Fruit fly (Drosophila melanogaster): ENCODE results near the gene Proc.

The Proc gene

dm6 chr2L:7838024-7838423 is 33.2 kb downstream of the Proc start:
- TF ChIP-seq usp (GFP tag; optimal IDR thresholded peaks at IDR 0.05) (no peak), EcR (GFP tag; optimal IDR thresholded peaks at IDR 0.05) (no peak), psq (optimal IDR thresholded peaks at IDR 0.05) (no peak), CG8478 (optimal IDR thresholded peaks at IDR 0.05) (no peak), pan (optimal IDR thresholded peaks at IDR 0.05) (no peak)

- TF ChIP-seq CG8478 (optimal IDR thresholded peaks at IDR 0.05), result no peak
- no peak for TF ChIP-seq Dll (optimal IDR thresholded peaks at IDR 0.05)
- TF ChIP-seq usp (GFP tag; optimal IDR thresholded peaks at IDR 0.05), result no peak
- no peak for TF ChIP-seq pan (optimal IDR thresholded peaks at IDR 0.05)
- TF ChIP-seq EcR (GFP tag; optimal IDR thresholded peaks at IDR 0.05), result no peak
- no peak for TF ChIP-seq psq (optimal IDR thresholded peaks at IDR 0.05)
Observed at dm6 chr2L:7833650-7834049, 37.6 kb downstream of the Proc start.

DNA sequence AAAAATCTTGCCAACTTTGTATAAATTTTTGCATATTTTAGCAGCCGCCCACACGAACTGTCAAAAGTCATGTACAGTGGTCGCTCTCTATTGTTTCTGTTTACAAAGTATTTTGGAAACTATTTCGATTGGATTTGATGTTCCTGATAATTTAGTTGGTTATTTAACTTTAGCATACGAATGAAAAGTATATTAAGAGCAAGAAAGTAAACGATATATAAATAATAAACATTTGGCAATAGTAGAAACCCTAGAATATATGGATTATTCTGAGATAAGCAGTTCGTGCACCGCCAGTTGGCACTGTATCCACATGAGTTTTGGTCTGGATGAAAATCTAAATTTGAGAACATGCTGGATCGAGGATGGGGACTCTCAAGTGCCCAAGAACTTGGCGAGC is 38.0 kb downstream of the Proc start:
- no peak for TF ChIP-seq pan (optimal IDR thresholded peaks at IDR 0.05)
- no peak for TF ChIP-seq psq (optimal IDR thresholded peaks at IDR 0.05)
- no peak for TF ChIP-seq Dll (optimal IDR thresholded peaks at IDR 0.05)
- no peak for TF ChIP-seq CG8478 (optimal IDR thresholded peaks at IDR 0.05)
- TF ChIP-seq usp (GFP tag; optimal IDR thresholded peaks at IDR 0.05), result no peak
- no peak for TF ChIP-seq EcR (GFP tag; optimal IDR thresholded peaks at IDR 0.05)

dm6 chr2L:7828901-7829300 is 42.3 kb downstream of the Proc start:
- TF ChIP-seq EcR (GFP tag; optimal IDR thresholded peaks at IDR 0.05) (no peak), Dll (optimal IDR thresholded peaks at IDR 0.05) (no peak), pan (optimal IDR thresholded peaks at IDR 0.05) (no peak), CG8478 (optimal IDR thresholded peaks at IDR 0.05) (no peak), psq (optimal IDR thresholded peaks at IDR 0.05) (no peak), usp (GFP tag; optimal IDR thresholded peaks at IDR 0.05) (no peak)

dm6 chr2L:7828231-7828630 is 43.0 kb downstream of the Proc start:
- TF ChIP-seq psq (optimal IDR thresholded peaks at IDR 0.05) (no peak), CG8478 (optimal IDR thresholded peaks at IDR 0.05) (peak; percentile 95)

- TF ChIP-seq EcR (GFP tag; optimal IDR thresholded peaks at IDR 0.05) (no peak), usp (GFP tag; optimal IDR thresholded peaks at IDR 0.05) (no peak), Dll (optimal IDR thresholded peaks at IDR 0.05) (no peak), CG8478 (optimal IDR thresholded peaks at IDR 0.05) (no peak), pan (optimal IDR thresholded peaks at IDR 0.05) (no peak), psq (optimal IDR thresholded peaks at IDR 0.05) (no peak)
Observed at dm6 chr2L:7827045-7828004, 43.9 kb downstream of the Proc start, which contains the start of the genes Rack1 and mts. Gene Rack1, minus strand, starts transcription at chr2L:7827315. Gene mts, plus strand, starts transcription at chr2L:7827650.

- no peak for TF ChIP-seq usp (GFP tag; optimal IDR thresholded peaks at IDR 0.05)
- TF ChIP-seq EcR (GFP tag; optimal IDR thresholded peaks at IDR 0.05), result no peak
- TF ChIP-seq Dll (optimal IDR thresholded peaks at IDR 0.05), result no peak
- TF ChIP-seq psq (optimal IDR thresholded peaks at IDR 0.05), result no peak
- no peak for TF ChIP-seq CG8478 (optimal IDR thresholded peaks at IDR 0.05)
- no peak for TF ChIP-seq pan (optimal IDR thresholded peaks at IDR 0.05)
Observed at dm6 chr2L:7821279-7821848, 49.9 kb downstream of the Proc start.

- no peak for TF ChIP-seq psq (optimal IDR thresholded peaks at IDR 0.05)
- TF ChIP-seq pan (optimal IDR thresholded peaks at IDR 0.05), result no peak
- no peak for TF ChIP-seq Dll (optimal IDR thresholded peaks at IDR 0.05)
Observed at dm6 chr2L:7820851-7821250, 50.4 kb downstream of the Proc start, which contains the start of gene CG7115. Gene CG7115, plus strand, starts transcription at chr2L:7821151.

DNA sequence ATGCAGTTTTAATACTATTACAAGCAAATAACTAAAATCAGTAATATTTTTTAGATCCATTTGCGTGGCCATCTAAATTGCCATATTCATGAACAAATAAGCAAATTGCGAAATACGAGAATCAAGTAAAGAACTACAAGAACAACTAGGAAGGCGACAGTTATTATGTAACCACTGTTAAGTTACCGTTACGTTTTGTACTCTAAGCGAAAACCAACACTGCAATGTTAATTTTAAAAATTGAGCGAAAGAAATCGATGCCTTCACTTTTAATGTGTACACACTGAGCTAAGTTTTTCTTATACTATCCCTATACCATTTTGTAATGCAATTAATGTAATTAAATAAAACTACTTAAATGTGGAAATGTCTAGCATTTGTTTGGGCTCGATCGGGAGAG is 50.8 kb downstream of the Proc start:
- TF ChIP-seq pan (optimal IDR thresholded peaks at IDR 0.05) (no peak), Dll (optimal IDR thresholded peaks at IDR 0.05) (no peak), psq (optimal IDR thresholded peaks at IDR 0.05) (no peak), EcR (GFP tag; optimal IDR thresholded peaks at IDR 0.05) (no peak), CG8478 (optimal IDR thresholded peaks at IDR 0.05) (no peak), usp (GFP tag; optimal IDR thresholded peaks at IDR 0.05) (no peak)

Data from whole organism.